Worm (Caenorhabditis elegans) whole organism, young adult: Measurements from ENCODE around the gene F35C5.3.

ENCODE experiments used
- B0261.1 ChIP-seq: sonication (generic microtip); optimal IDR thresholded peaks from 2 replicates; lab custom pipeline; 2016; ENCODE audit warnings: mild to moderate bottlenecking, missing genetic modification characterization, moderate library complexity, missing compliant biosample characterization
- B0336.3 ChIP-seq: fragments of 200-800 bp; sonication (Bioruptor generic); IDR thresholded peaks from 2 replicates; pipeline ENCODE4 v1.3.6; 2022; ENCODE audit warnings: missing genetic modification characterization, missing compliant biosample characterization
- D2030.7 ChIP-seq: fragments of 200-800 bp; sonication (Bioruptor generic); IDR thresholded peaks from 2 replicates; pipeline ENCODE4 v1.3.6; 2022; ENCODE audit warnings: missing genetic modification reagents, missing genetic modification characterization, missing compliant biosample characterization
- F10E7.11 ChIP-seq: sonication (generic microtip); optimal IDR thresholded peaks from 2 replicates; lab custom pipeline; 2017; ENCODE audit warnings: mild to moderate bottlenecking, missing genetic modification characterization, moderate library complexity, missing compliant biosample characterization
- F37B4.10 ChIP-seq: fragments of 200-800 bp; sonication (Bioruptor generic); IDR thresholded peaks from 2 replicates; pipeline ENCODE4 v1.3.6; 2022; ENCODE audit warnings: missing genetic modification characterization, missing compliant biosample characterization
- F49E8.2 ChIP-seq: sonication (generic microtip); optimal IDR thresholded peaks from 3 replicates; lab custom pipeline; 2017; ENCODE audit warnings: missing genetic modification characterization, mild to moderate bottlenecking, missing compliant biosample characterization, antibody characterized with exemption, moderate library complexity; ENCODE audit not compliant: insufficient read depth
- F52B5.7 ChIP-seq: sonication (generic microtip); optimal IDR thresholded peaks from 2 replicates; lab custom pipeline; 2016; ENCODE audit warnings: mild to moderate bottlenecking, missing genetic modification characterization, missing compliant biosample characterization
- F55B11.4 ChIP-seq: sonication (generic microtip); optimal IDR thresholded peaks from 2 replicates; lab custom pipeline; 2016; ENCODE audit warnings: missing compliant biosample characterization, missing genetic modification characterization, borderline replicate concordance; ENCODE audit not compliant: insufficient read depth
- F57C9.4 ChIP-seq: sonication (generic microtip); optimal IDR thresholded peaks from 2 replicates; lab custom pipeline; 2017; ENCODE audit warnings: mild to moderate bottlenecking, missing genetic modification characterization, missing compliant biosample characterization
- K11D2.4 ChIP-seq: fragments of 200-800 bp; sonication (Bioruptor generic); IDR thresholded peaks from 2 replicates; pipeline ENCODE4 v1.3.6; 2022; ENCODE audit warnings: missing genetic modification reagents, missing genetic modification characterization, missing compliant biosample characterization
- K12H6.12 ChIP-seq: fragments of 200-800 bp; sonication (Bioruptor generic); optimal IDR thresholded peaks from 2 replicates; lab custom pipeline; 2018; ENCODE audit warnings: mild to moderate bottlenecking, missing genetic modification characterization, missing compliant biosample characterization
- T26A5.8 ChIP-seq: sonication (generic microtip); optimal IDR thresholded peaks from 2 replicates; lab custom pipeline; 2016; ENCODE audit warnings: missing genetic modification characterization, missing compliant biosample characterization
- Y53F4B.3 ChIP-seq: fragments of 200-800 bp; sonication (Bioruptor generic); IDR thresholded peaks from 2 replicates; pipeline ENCODE4 v1.3.6; 2022; ENCODE audit warnings: missing genetic modification reagents, missing genetic modification characterization, missing compliant biosample characterization
- Y56A3A.18 ChIP-seq: fragments of 200-800 bp; sonication (Bioruptor generic); IDR thresholded peaks from 2 replicates; pipeline ENCODE4 v1.3.6; 2022; ENCODE audit warnings: missing genetic modification reagents, missing genetic modification characterization, missing compliant biosample characterization
- Y79H2A.3 ChIP-seq: fragments of 200-800 bp; sonication (Bioruptor generic); conservative IDR thresholded peaks from 2 replicates; pipeline ENCODE4 v1.3.6; 2022; ENCODE audit warnings: missing genetic modification reagents, missing genetic modification characterization, missing compliant biosample characterization
- akir-1 ChIP-seq: fragments of 200-800 bp; sonication (Bioruptor generic); optimal IDR thresholded peaks from 2 replicates; lab custom pipeline; 2018; ENCODE audit warnings: mild to moderate bottlenecking, missing genetic modification characterization, moderate library complexity, missing compliant biosample characterization
- aptf-3 ChIP-seq: fragments of 200-800 bp; sonication (Bioruptor generic); IDR thresholded peaks from 2 replicates; pipeline ENCODE4 v1.3.6; 2022; ENCODE audit warnings: missing genetic modification characterization, missing compliant biosample characterization
- bed-2 ChIP-seq: fragments of 200-800 bp; sonication (Bioruptor generic); IDR thresholded peaks from 2 replicates; pipeline ENCODE4 v1.3.6; 2022; ENCODE audit warnings: missing genetic modification reagents, missing genetic modification characterization, missing compliant biosample characterization
- ceh-79 ChIP-seq: sonication (generic microtip); optimal IDR thresholded peaks from 2 replicates; lab custom pipeline; 2017; ENCODE audit warnings: mild to moderate bottlenecking, missing genetic modification characterization, missing compliant biosample characterization
- ceh-91 ChIP-seq: fragments of 200-800 bp; sonication (Bioruptor generic); IDR thresholded peaks from 2 replicates; pipeline ENCODE4 v1.3.6; 2022; ENCODE audit warnings: missing genetic modification reagents, missing genetic modification characterization, missing compliant biosample characterization
- dox-1 ChIP-seq: fragments of 200-800 bp; sonication (Bioruptor generic); IDR thresholded peaks from 2 replicates; pipeline ENCODE4 v1.3.6; 2022; ENCODE audit warnings: missing genetic modification reagents, missing genetic modification characterization, missing compliant biosample characterization
- dpff-1 ChIP-seq: sonication (generic microtip); optimal IDR thresholded peaks from 2 replicates; lab custom pipeline; 2017; ENCODE audit warnings: mild to moderate bottlenecking, missing genetic modification characterization, missing compliant biosample characterization
- dpl-1 ChIP-seq: fragments of 150-350 bp; optimal IDR thresholded peaks from 2 replicates; lab custom pipeline; 2014; ENCODE audit warnings: missing biosample characterization, missing genetic modification reagents, missing genetic modification characterization
- egl-44 ChIP-seq: fragments of 200-800 bp; sonication (Bioruptor generic); IDR thresholded peaks from 2 replicates; pipeline ENCODE4 v1.3.6; 2022; ENCODE audit warnings: missing genetic modification reagents, missing genetic modification characterization, missing compliant biosample characterization
- fkh-3 ChIP-seq: sonication (generic microtip); optimal IDR thresholded peaks from 2 replicates; lab custom pipeline; 2016; ENCODE audit warnings: mild to moderate bottlenecking, missing genetic modification characterization, missing compliant biosample characterization
- him-1 ChIP-seq: sonication (generic microtip); optimal IDR thresholded peaks from 2 replicates; lab custom pipeline; 2016; ENCODE audit warnings: missing genotype, missing genetic modification reagents, missing genetic modification characterization, missing compliant biosample characterization
- hlh-26 ChIP-seq: fragments of 200-800 bp; sonication (Bioruptor generic); conservative IDR thresholded peaks from 2 replicates; pipeline ENCODE4 v1.3.6; 2022; ENCODE audit warnings: missing genetic modification reagents, missing genetic modification characterization, missing compliant biosample characterization
- lin-26 ChIP-seq: fragments of 200-800 bp; sonication (Bioruptor generic); IDR thresholded peaks from 2 replicates; pipeline ENCODE4 v1.3.6; 2022; ENCODE audit warnings: missing genetic modification reagents, missing genetic modification characterization, missing compliant biosample characterization
- lin-54 ChIP-seq: fragments of 200-800 bp; sonication (Bioruptor generic); optimal IDR thresholded peaks from 2 replicates; lab custom pipeline; 2018; ENCODE audit warnings: mild to moderate bottlenecking, missing genetic modification characterization, missing compliant biosample characterization
- lir-1 ChIP-seq: fragments of 200-800 bp; sonication (Bioruptor generic); conservative IDR thresholded peaks from 2 replicates; pipeline ENCODE4 v1.3.6; 2022; ENCODE audit warnings: missing genetic modification reagents, missing genetic modification characterization, missing compliant biosample characterization
- madf-6 ChIP-seq: fragments of 200-800 bp; sonication (Bioruptor generic); IDR thresholded peaks from 2 replicates; pipeline ENCODE4 v1.3.6; 2022; ENCODE audit warnings: missing genetic modification reagents, missing genetic modification characterization, missing compliant biosample characterization
- mcd-1 ChIP-seq: fragments of 200-800 bp; sonication (Bioruptor generic); IDR thresholded peaks from 2 replicates; pipeline ENCODE4 v1.3.6; 2022; ENCODE audit warnings: missing genetic modification reagents, missing genetic modification characterization, missing compliant biosample characterization
- mes-4 ChIP-seq: sonication (generic microtip); optimal IDR thresholded peaks from 2 replicates; lab custom pipeline; 2016; ENCODE audit warnings: missing genotype, missing genetic modification characterization, missing compliant biosample characterization
- nfya-2 ChIP-seq: fragments of 200-800 bp; sonication (Bioruptor generic); IDR thresholded peaks from 2 replicates; pipeline ENCODE4 v1.3.6; 2022; ENCODE audit warnings: missing genetic modification reagents, missing genetic modification characterization, missing compliant biosample characterization
- nhr-179 ChIP-seq: sonication (generic microtip); optimal IDR thresholded peaks from 2 replicates; lab custom pipeline; 2016; ENCODE audit warnings: mild to moderate bottlenecking, missing genetic modification characterization, missing compliant biosample characterization
- nhr-27 ChIP-seq: fragments of 200-800 bp; sonication (Bioruptor generic); optimal IDR thresholded peaks from 2 replicates; lab custom pipeline; 2018; ENCODE audit warnings: mild to moderate bottlenecking, missing genetic modification characterization, moderate library complexity, missing compliant biosample characterization
- nhr-90 ChIP-seq: sonication (generic microtip); optimal IDR thresholded peaks from 2 replicates; lab custom pipeline; 2016; ENCODE audit warnings: missing genotype, mild to moderate bottlenecking, missing genetic modification characterization, missing compliant biosample characterization
- rcor-1 ChIP-seq: fragments of 200-800 bp; sonication (Bioruptor generic); IDR thresholded peaks from 2 replicates; pipeline ENCODE4 v1.3.6; 2022; ENCODE audit warnings: missing genetic modification reagents, missing genetic modification characterization, missing compliant biosample characterization
- rec-8 ChIP-seq, 2 experiments: sonication (generic microtip); optimal IDR thresholded peaks; 2 replicates each; lab custom pipeline; 2016; ENCODE audit warnings: mild to moderate bottlenecking in 2 of 2, missing genetic modification characterization in 2 of 2, missing genetic modification reagents in 2 of 2, missing genotype in 2 of 2, missing biosample characterization in 1 of 2, missing compliant biosample characterization in 1 of 2, moderate library complexity in 1 of 2
- snpc-1.1 ChIP-seq: sonication (generic microtip); optimal IDR thresholded peaks from 2 replicates; lab custom pipeline; 2017; ENCODE audit warnings: missing genetic modification characterization, mild to moderate bottlenecking, missing compliant biosample characterization, antibody characterized with exemption, moderate library complexity, missing genotype, missing genetic modification reagents; ENCODE audit not compliant: insufficient read depth
- snpc-4 ChIP-seq, 5 experiments: fragments of 150-350 bp in 1 of 5; sonication (generic microtip) in 4 of 5; optimal IDR thresholded peaks; 2 replicates each; lab custom pipeline; 2014 to 2018; ENCODE audit warnings: missing genetic modification characterization in 5 of 5, missing biosample characterization in 3 of 5, antibody characterized with exemption in 2 of 5, mild to moderate bottlenecking in 2 of 5, missing compliant biosample characterization in 2 of 5, missing genotype in 2 of 5, moderate library complexity in 2 of 5, missing genetic modification reagents in 1 of 5
- tbx-9 ChIP-seq: sonication (generic microtip); optimal IDR thresholded peaks from 2 replicates; lab custom pipeline; 2016; ENCODE audit warnings: borderline replicate concordance, missing genetic modification characterization, inconsistent platforms, missing compliant biosample characterization
- tlf-1 ChIP-seq: fragments of 200-800 bp; sonication (Bioruptor generic); optimal IDR thresholded peaks from 2 replicates; lab custom pipeline; 2018; ENCODE audit warnings: mild to moderate bottlenecking, missing genetic modification characterization, missing compliant biosample characterization
- zfh-2 ChIP-seq: fragments of 200-800 bp; sonication (Bioruptor generic); conservative IDR thresholded peaks from 2 replicates; pipeline ENCODE4 v1.3.6; 2022; ENCODE audit warnings: missing genetic modification reagents, missing genetic modification characterization, missing compliant biosample characterization
- ztf-18 ChIP-seq: sonication (generic microtip); optimal IDR thresholded peaks from 2 replicates; lab custom pipeline; 2016; ENCODE audit warnings: missing genotype, mild to moderate bottlenecking, missing genetic modification characterization, missing compliant biosample characterization
- ztf-28 ChIP-seq: fragments of 200-800 bp; sonication (Bioruptor generic); IDR thresholded peaks from 2 replicates; pipeline ENCODE4 v1.3.6; 2022; ENCODE audit warnings: missing genetic modification reagents, missing genetic modification characterization, missing compliant biosample characterization
- ztf-6 ChIP-seq: fragments of 200-800 bp; sonication (Bioruptor generic); IDR thresholded peaks from 2 replicates; pipeline ENCODE4 v1.3.6; 2022; ENCODE audit warnings: missing genetic modification reagents, missing genetic modification characterization, missing compliant biosample characterization

The F35C5.3 gene

ce11 chrII:12918960-12919553 lies 30.5 kb downstream of the F35C5.3 start, which contains the start of the genes F58G1.2 and wago-4 (continued):
- TF ChIP-seq rec-8 (tag; optimal IDR thresholded peaks at IDR 0.05; lab: Kevin White, UChicago) (no peak), nhr-27 (tag; lab: Kevin White, UChicago) (no peak), T26A5.8 (tag; lab: Kevin White, UChicago) (no peak), akir-1 (GFP tag; lab: Kevin White, UChicago) (no peak), snpc-4 (GFP tag; optimal IDR thresholded peaks at IDR 0.05; lab: Kevin White, UChicago) (no peak), snpc-4 (tag; optimal IDR thresholded peaks at IDR 0.05; lab: Kevin White, UChicago) (peak in 3 of 4 experiments; percentile 26 to 50 (median 30)), Y56A3A.18 (GFP tag; lab: Robert Waterston, UW) (no peak), snpc-1.1 (tag; lab: Kevin White, UChicago) (peak; percentile 73), K11D2.4 (no peak), Y79H2A.3 (GFP tag; lab: Robert Waterston, UW) (0 out of 2 replicates have a peak, but pooled peaks have one; percentile 24), zfh-2 (GFP tag; lab: Robert Waterston, UW) (no peak), ztf-28 (GFP tag; lab: Robert Waterston, UW) (0 out of 2 replicates have a peak, but pooled peaks have one; percentile 70), mcd-1 (GFP tag; lab: Robert Waterston, UW) (peak; percentile 60), rcor-1 (peak; percentile 51; the same call in 1 of the 2 replicates), F49E8.2 (peak; percentile 88), lin-26 (GFP tag; lab: Robert Waterston, UW) (no peak), madf-6 (GFP tag; lab: Robert Waterston, UW) (peak; percentile 94), tlf-1 (GFP tag; lab: Kevin White, UChicago) (peak; percentile 43), ztf-18 (tag; lab: Kevin White, UChicago) (no peak), K12H6.12 (no peak), him-1 (tag; lab: Kevin White, UChicago) (no peak), egl-44 (no peak), hlh-26 (GFP tag; lab: Robert Waterston, UW) (no peak), lin-54 (GFP tag; lab: Kevin White, UChicago) (peak; percentile 70), lir-1 (GFP tag; lab: Robert Waterston, UW) (no peak), F52B5.7 (tag; lab: Kevin White, UChicago) (no peak), F57C9.4 (no peak), mes-4 (tag; lab: Kevin White, UChicago) (no peak), ceh-91 (GFP tag; lab: Robert Waterston, UW) (peak; percentile 92), nhr-90 (tag; lab: Kevin White, UChicago) (no peak), aptf-3 (no peak), Y53F4B.3 (GFP tag; lab: Robert Waterston, UW) (peak; percentile 36; the same call in 1 of the 2 replicates), bed-2 (GFP tag; lab: Robert Waterston, UW) (no peak), ztf-6 (no peak), B0336.3 (no peak), B0261.1 (tag; lab: Kevin White, UChicago) (no peak), dpl-1 (GFP tag; lab: Kevin White, UChicago) (peak; percentile 88), tbx-9 (tag; lab: Kevin White, UChicago) (no peak), F55B11.4 (no peak), dpff-1 (tag; lab: Kevin White, UChicago) (no peak), nhr-179 (tag; lab: Kevin White, UChicago) (no peak), F37B4.10 (GFP tag; lab: Robert Waterston, UW) (no peak), D2030.7 (GFP tag; lab: Robert Waterston, UW) (peak; percentile 86), ceh-79 (tag; lab: Kevin White, UChicago) (no peak), dox-1 (peak; percentile 82), F10E7.11 (tag; lab: Kevin White, UChicago) (no peak), nfya-2 (GFP tag; lab: Robert Waterston, UW) (no peak), fkh-3 (tag; lab: Kevin White, UChicago) (no peak)
